Worm (Caenorhabditis elegans): ENCODE measurements around the gene klp-4.

Gene klp-4

ce11 chrX:3139516-3140301 lies 38.8 kb downstream of the klp-4 start:
- TF ChIP-seq mxl-3 (GFP tag; optimal IDR thresholded peaks at IDR 0.05) (peak; percentile 1), ztf-7 (tag; optimal IDR thresholded peaks at IDR 0.05) (no peak), dmd-9 (GFP tag; IDR thresholded peaks at IDR 0.05) (no peak)

- TF ChIP-seq nhr-41 (GFP tag; IDR thresholded peaks at IDR 0.05) (no peak), hlh-11 (tag; optimal IDR thresholded peaks at IDR 0.05) (peak; percentile 17), mdt-29 (GFP tag; IDR thresholded peaks at IDR 0.05) (no peak), Y105C5A.15 (GFP tag; IDR thresholded peaks at IDR 0.05) (no peak), lir-3 (tag; optimal IDR thresholded peaks at IDR 0.05) (no peak), ceh-20 (GFP tag; IDR thresholded peaks at IDR 0.05) (no peak), madf-5 (GFP tag; IDR thresholded peaks at IDR 0.05) (no peak)
Observed at ce11 chrX:3135186-3135585, 43.3 kb downstream of the klp-4 start, which contains the start of gene K10B3.1. Gene K10B3.1, plus strand, starts transcription at chrX:3135486.

DNA sequence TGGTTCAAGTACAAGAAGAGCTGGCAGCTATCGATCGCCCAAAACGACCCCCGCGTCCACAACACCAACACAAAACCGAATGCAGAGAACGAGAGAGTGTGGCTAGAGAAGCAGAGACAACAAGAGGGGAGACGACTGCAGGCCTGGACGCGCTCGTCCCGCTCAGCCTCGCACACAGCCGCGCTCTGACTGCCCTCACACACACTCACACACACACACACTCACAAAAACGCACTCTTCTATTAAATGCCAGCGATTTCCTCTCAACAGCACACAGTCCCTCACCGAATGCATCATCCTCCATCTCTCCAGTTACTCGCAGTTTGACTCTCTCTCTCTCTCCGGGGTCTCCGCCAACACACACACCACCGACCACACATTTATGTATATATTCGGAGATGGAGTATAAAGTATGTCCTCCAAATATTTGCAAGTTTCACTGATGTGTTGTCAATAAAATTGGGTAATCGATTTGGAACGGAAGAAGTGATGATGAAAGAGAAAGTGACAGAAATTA lies 50.8 kb downstream of the klp-4 start:
- TF ChIP-seq unc-39 (tag; optimal IDR thresholded peaks at IDR 0.05) (peak; percentile 65), nhr-11 (tag; optimal IDR thresholded peaks at IDR 0.05) (peak; percentile 91), daf-12 (tag; optimal IDR thresholded peaks at IDR 0.05) (no peak), ztf-11 (tag; optimal IDR thresholded peaks at IDR 0.05) (no peak), zag-1 (tag; optimal IDR thresholded peaks at IDR 0.05) (peak; percentile 66), ZK546.5 (tag; optimal IDR thresholded peaks at IDR 0.05) (peak in 1 of 2 experiments; percentile 50), cey-2 (tag; optimal IDR thresholded peaks at IDR 0.05; ENCODE audit: borderline replicate concordance, insufficient read depth) (no peak), ceh-32 (tag; optimal IDR thresholded peaks at IDR 0.05; ENCODE audit: poor library complexity) (peak; percentile 56), egl-43 (GFP tag; IDR thresholded peaks at IDR 0.05) (no peak), nhr-28 (tag; optimal IDR thresholded peaks at IDR 0.05) (peak; percentile 91), nhr-111 (GFP tag; optimal IDR thresholded peaks at IDR 0.05) (peak; percentile 28), duxl-1 (tag; optimal IDR thresholded peaks at IDR 0.05; ENCODE audit: poor library complexity) (peak; percentile 59), vab-7 (GFP tag; IDR thresholded peaks at IDR 0.05) (peak; percentile 66), lin-39 (tag; optimal IDR thresholded peaks at IDR 0.05) (no peak), lin-1 (GFP tag; IDR thresholded peaks at IDR 0.05) (peak; percentile 25; the same call in 1 of the 2 replicates), zip-11 (GFP tag; IDR thresholded peaks at IDR 0.05) (no peak), unc-130 (GFP tag; optimal IDR thresholded peaks at IDR 0.05) (no peak), dve-1 (tag; optimal IDR thresholded peaks at IDR 0.05; ENCODE audit: insufficient read depth) (peak; percentile 92), fos-1 (tag; optimal IDR thresholded peaks at IDR 0.05) (no peak), zfp-2 (tag; optimal IDR thresholded peaks at IDR 0.05) (peak; percentile 46), T26A8.4 (GFP tag; IDR thresholded peaks at IDR 0.05) (peak; percentile 71), dpl-1 (GFP tag; optimal IDR thresholded peaks at IDR 0.05) (peak; percentile 41), lin-15B (tag; optimal IDR thresholded peaks at IDR 0.05) (no peak), ama-1 (optimal IDR thresholded peaks at IDR 0.05) (no peak), D1046.2 (GFP tag; IDR thresholded peaks at IDR 0.05) (no peak), lsy-2 (tag; optimal IDR thresholded peaks at IDR 0.05) (peak; percentile 84 to 85), F10B5.3 (tag; optimal IDR thresholded peaks at IDR 0.05) (peak; percentile 15), attf-4 (tag; optimal IDR thresholded peaks at IDR 0.05) (peak; percentile 16), pqm-1 (tag; optimal IDR thresholded peaks at IDR 0.05) (peak; percentile 13), ceh-62 (tag; optimal IDR thresholded peaks at IDR 0.05) (no peak), Y75B8A.6 (GFP tag; IDR thresholded peaks at IDR 0.05) (0 out of 2 replicates have a peak, but pooled peaks have one; percentile 67), ZK337.2 (GFP tag; IDR thresholded peaks at IDR 0.05) (no peak), hmg-1.1 (GFP tag; IDR thresholded peaks at IDR 0.05) (peak; percentile 99), egl-27 (tag; optimal IDR thresholded peaks at IDR 0.05) (no peak), zfp-3 (GFP tag; conservative IDR thresholded peaks at IDR 0.05) (peak; percentile 54; the same call in 1 of the 2 replicates), spr-1 (tag; optimal IDR thresholded peaks at IDR 0.05) (peak; percentile 85), saeg-2 (GFP tag; IDR thresholded peaks at IDR 0.05) (peak; percentile 64; the same call in 1 of the 2 replicates)

Measured in whole organism, L4 larva.